Fruit fly (Drosophila melanogaster): ENCODE results near the gene CG2225.

CG2225 gene

DNA sequence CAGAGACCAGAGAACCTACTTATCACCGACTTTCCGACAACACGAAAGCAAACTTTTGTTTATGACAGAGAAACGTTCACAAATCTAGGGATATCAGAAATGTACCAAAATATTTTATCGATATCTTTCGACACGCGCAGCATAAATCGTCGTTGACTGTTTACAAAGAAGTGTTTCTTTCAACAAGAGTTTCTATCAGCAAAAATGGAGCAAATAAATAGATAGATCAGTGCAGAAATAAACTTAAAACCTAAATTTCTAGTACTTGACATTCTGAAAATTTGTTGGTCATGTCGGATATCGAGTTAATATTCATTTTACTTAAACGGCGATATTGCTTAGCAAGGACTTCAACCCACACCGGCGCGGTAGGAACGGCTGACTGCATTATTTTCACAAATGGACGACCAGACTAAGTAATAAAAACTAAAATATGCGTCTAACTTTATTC, at the start of gene CG2225 (continued):
- TF ChIP-seq CHES-1-like (GFP tag; optimal IDR thresholded peaks at IDR 0.05) (peak; percentile 3), CG14667 (GFP tag; IDR thresholded peaks at IDR 0.05) (no peak), CG11504 (tag; optimal IDR thresholded peaks at IDR 0.05) (peak; percentile 27), CG2199 (GFP tag; IDR thresholded peaks at IDR 0.05) (peak; percentile 77; the same call in 1 of the 3 replicates), Sry-δ (GFP tag; optimal IDR thresholded peaks at IDR 0.05) (peak; percentile 82), Dp (GFP tag; optimal IDR thresholded peaks at IDR 0.05) (peak; percentile 9), lilli (GFP tag; optimal IDR thresholded peaks at IDR 0.05) (peak; percentile 15), CG18262 (tag; optimal IDR thresholded peaks at IDR 0.05) (no peak), MESR4 (GFP tag; optimal IDR thresholded peaks at IDR 0.05) (no peak), CG13894 (tag; optimal IDR thresholded peaks at IDR 0.05) (peak; percentile 22), bbx (GFP tag; IDR thresholded peaks at IDR 0.05; ENCODE audit: partially characterized antibody) (no peak; the same call in none of the 2 replicates), crp (GFP tag; optimal IDR thresholded peaks at IDR 0.05) (peak in 1 of 2 experiments; percentile 43), CTCF (GFP tag; optimal IDR thresholded peaks at IDR 0.05) (peak; percentile 74), CG11085 (GFP tag; IDR thresholded peaks at IDR 0.05) (no peak), CG4617 (GFP tag; optimal IDR thresholded peaks at IDR 0.05; ENCODE audit: borderline replicate concordance) (peak; percentile 3), mam (GFP tag; optimal IDR thresholded peaks at IDR 0.05) (no peak), pita (GFP tag; optimal IDR thresholded peaks at IDR 0.05) (peak; percentile 43), Myb (GFP tag; optimal IDR thresholded peaks at IDR 0.05) (peak; percentile 5), stwl (tag; optimal IDR thresholded peaks at IDR 0.05) (peak; percentile 6), chinmo (GFP tag; IDR thresholded peaks at IDR 0.05; ENCODE audit: partially characterized antibody) (0 out of 4 replicates have a peak, but pooled peaks have one; percentile 41), zen2 (GFP tag; IDR thresholded peaks at IDR 0.05; ENCODE audit: partially characterized antibody) (no peak; the same call in 2 of the 3 replicates), YL-1 (GFP tag; optimal IDR thresholded peaks at IDR 0.05) (peak; percentile 34), Scr (GFP tag; IDR thresholded peaks at IDR 0.05; ENCODE audit: partially characterized antibody) (peak; percentile 74), Bgb (GFP tag; IDR thresholded peaks at IDR 0.05; ENCODE audit: partially characterized antibody) (peak; percentile 69), abd-A (tag; optimal IDR thresholded peaks at IDR 0.05) (peak; percentile 13), cas (GFP tag; IDR thresholded peaks at IDR 0.05) (no peak), CG14710 (tag; optimal IDR thresholded peaks at IDR 0.05) (peak; percentile 38), CG4282 (GFP tag; optimal IDR thresholded peaks at IDR 0.05) (no peak), CG6791 (GFP tag; IDR thresholded peaks at IDR 0.05; ENCODE audit: partially characterized antibody) (0 out of 3 replicates have a peak, but pooled peaks have one; percentile 54), MBD-R2 (GFP tag; IDR thresholded peaks at IDR 0.05) (peak; percentile 33), hb (GFP tag; IDR thresholded peaks at IDR 0.05; ENCODE audit: partially characterized antibody) (peak; percentile 39; the same call in 1 of the 3 replicates), CG13775 (GFP tag; optimal IDR thresholded peaks at IDR 0.05) (peak; percentile 32), Ets65A (GFP tag) (peak; percentile 25), CG13287 (GFP tag; IDR thresholded peaks at IDR 0.05; ENCODE audit: partially characterized antibody) (peak; percentile 52), sd (tag; optimal IDR thresholded peaks at IDR 0.05) (peak; percentile 9), CG17186 (GFP tag; optimal IDR thresholded peaks at IDR 0.05) (peak; percentile 57), CG2875 (GFP tag; optimal IDR thresholded peaks at IDR 0.05) (no peak), CG2712 (tag; optimal IDR thresholded peaks at IDR 0.05) (peak; percentile 17), grn (GFP tag; optimal IDR thresholded peaks at IDR 0.05) (no peak), CG12659 (GFP tag; optimal IDR thresholded peaks at IDR 0.05) (peak; percentile 37), pho (GFP tag; optimal IDR thresholded peaks at IDR 0.05) (no peak), CG16813 (GFP tag; IDR thresholded peaks at IDR 0.05; ENCODE audit: partially characterized antibody) (peak; percentile 69), CG2116 (GFP tag; optimal IDR thresholded peaks at IDR 0.05) (peak; percentile 90), CG15514 (GFP tag; optimal IDR thresholded peaks at IDR 0.05) (peak; percentile 58), ato (GFP tag; IDR thresholded peaks at IDR 0.05; ENCODE audit: partially characterized antibody) (no peak), CG5245 (GFP tag; optimal IDR thresholded peaks at IDR 0.05) (no peak), peb (GFP tag; IDR thresholded peaks at IDR 0.05) (no peak), BEAF-32 (GFP tag; optimal IDR thresholded peaks at IDR 0.05) (peak; percentile 82), Ssrp (tag; optimal IDR thresholded peaks at IDR 0.05) (peak; percentile 9)

All from whole organism, embryonic.